Worm (Caenorhabditis elegans): Measurements from ENCODE around the gene ads-1.

ads-1 gene

ce11 chrIII:344322-344721 is 46.0 kb upstream of the ads-1 start (continued):
- TF ChIP-seq ctbp-1 (GFP tag; IDR thresholded peaks at IDR 0.05), result peak; percentile 42; the same call in 1 of the 2 replicates
- no peak for TF ChIP-seq dmd-8 (GFP tag; IDR thresholded peaks at IDR 0.05)
- peak; percentile 67 for TF ChIP-seq mep-1 (tag; optimal IDR thresholded peaks at IDR 0.05)
- peak in 1 of 2 experiments; percentile 31 for TF ChIP-seq lsy-2 (tag; optimal IDR thresholded peaks at IDR 0.05)
- peak; percentile 81 for TF ChIP-seq ama-1 (optimal IDR thresholded peaks at IDR 0.05)
- peak; percentile 33 for TF ChIP-seq spr-1 (tag; optimal IDR thresholded peaks at IDR 0.05)
- TF ChIP-seq nhr-102 (tag; optimal IDR thresholded peaks at IDR 0.05), result no peak
- no peak for TF ChIP-seq mxl-3 (GFP tag; optimal IDR thresholded peaks at IDR 0.05)
- TF ChIP-seq php-3 (GFP tag; IDR thresholded peaks at IDR 0.05), result 0 out of 2 replicates have a peak, but pooled peaks have one; percentile 11
- TF ChIP-seq ceh-32 (tag; optimal IDR thresholded peaks at IDR 0.05; ENCODE audit: poor library complexity), result no peak

- TF ChIP-seq zip-11 (GFP tag; IDR thresholded peaks at IDR 0.05) (no peak), fos-1 (tag; optimal IDR thresholded peaks at IDR 0.05) (no peak), lin-29 (GFP tag; IDR thresholded peaks at IDR 0.05) (no peak), lin-38 (GFP tag; IDR thresholded peaks at IDR 0.05) (peak; percentile 82), tra-1 (GFP tag; IDR thresholded peaks at IDR 0.05) (no peak), zfp-3 (GFP tag; conservative IDR thresholded peaks at IDR 0.05) (no peak), nhr-25 (tag; optimal IDR thresholded peaks at IDR 0.05; ENCODE audit: borderline replicate concordance, insufficient read depth) (no peak), ceh-44 (GFP tag; IDR thresholded peaks at IDR 0.05) (no peak), nhr-76 (tag; optimal IDR thresholded peaks at IDR 0.05) (no peak), nhr-237 (tag; optimal IDR thresholded peaks at IDR 0.05) (no peak), nhr-28 (tag; optimal IDR thresholded peaks at IDR 0.05) (no peak), unc-62 (GFP tag; optimal IDR thresholded peaks at IDR 0.05 in 1 of 2) (peak in 1 of 2 experiments; percentile 95), unc-62 (tag; optimal IDR thresholded peaks at IDR 0.05) (no peak), daf-8 (GFP tag; IDR thresholded peaks at IDR 0.05) (no peak), egl-43 (GFP tag; IDR thresholded peaks at IDR 0.05) (no peak), vab-7 (GFP tag; IDR thresholded peaks at IDR 0.05) (no peak), aha-1 (tag) (peak; percentile 84), mdl-1 (tag; optimal IDR thresholded peaks at IDR 0.05) (no peak), ces-1 (GFP tag; optimal IDR thresholded peaks at IDR 0.05) (no peak), Y75B8A.6 (GFP tag; IDR thresholded peaks at IDR 0.05) (no peak), lin-39 (tag; optimal IDR thresholded peaks at IDR 0.05) (no peak), mxl-2 (GFP tag; conservative IDR thresholded peaks at IDR 0.05) (no peak), lsy-2 (tag; optimal IDR thresholded peaks at IDR 0.05) (peak in 1 of 2 experiments; percentile 26), D1046.2 (GFP tag; IDR thresholded peaks at IDR 0.05) (no peak), mep-1 (tag; optimal IDR thresholded peaks at IDR 0.05) (no peak), unc-39 (tag; optimal IDR thresholded peaks at IDR 0.05) (no peak), daf-19 (GFP tag; conservative IDR thresholded peaks at IDR 0.05) (0 out of 2 replicates have a peak, but pooled peaks have one; percentile 38), jun-1 (tag; optimal IDR thresholded peaks at IDR 0.05) (no peak), sdz-12 (GFP tag; optimal IDR thresholded peaks at IDR 0.05) (no peak), ama-1 (optimal IDR thresholded peaks at IDR 0.05) (no peak), pha-4 (GFP tag; IDR thresholded peaks at IDR 0.05) (no peak), pha-4 (tag; optimal IDR thresholded peaks at IDR 0.05) (no peak), madf-5 (GFP tag; IDR thresholded peaks at IDR 0.05) (no peak), lin-1 (GFP tag; IDR thresholded peaks at IDR 0.05) (no peak), arid-1 (GFP tag; conservative IDR thresholded peaks at IDR 0.05) (peak; percentile 36; the same call in 1 of the 2 replicates), pqm-1 (tag; optimal IDR thresholded peaks at IDR 0.05) (no peak), dmd-6 (GFP tag; IDR thresholded peaks at IDR 0.05) (no peak), saeg-2 (GFP tag; IDR thresholded peaks at IDR 0.05) (0 out of 2 replicates have a peak, but pooled peaks have one; percentile 6), dve-1 (tag; optimal IDR thresholded peaks at IDR 0.05; ENCODE audit: insufficient read depth) (no peak), hlh-11 (tag; optimal IDR thresholded peaks at IDR 0.05) (no peak), F26F4.8 (GFP tag; conservative IDR thresholded peaks at IDR 0.05) (no peak)
Measured at ce11 chrIII:343346-344220, 45.2 kb upstream of the ads-1 start.

Data from whole organism, L4 larva.